Worm (Caenorhabditis elegans): ENCODE results near the gene hrpu-1.

DNA sequence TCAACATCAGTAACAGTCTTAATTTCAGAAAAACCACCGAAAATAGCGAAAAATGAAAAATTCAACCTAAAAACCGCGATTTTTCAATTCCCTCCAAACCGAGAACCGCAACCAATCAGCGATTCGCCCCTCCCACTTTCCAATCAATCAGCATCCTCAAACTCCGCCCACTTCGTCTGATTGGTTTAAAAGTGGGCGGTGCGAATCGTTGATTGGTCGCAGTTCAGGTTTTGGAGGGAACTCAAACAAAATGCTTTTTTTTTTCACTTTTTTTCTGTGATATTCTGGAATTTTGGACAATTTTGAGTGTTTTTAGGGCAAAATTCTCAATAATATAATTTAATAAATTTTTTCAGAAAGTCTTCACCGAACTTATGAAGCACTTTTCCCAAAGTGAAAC lies 11.5 kb upstream of the hrpu-1 start:
- no peak for TF ChIP-seq ama-1 (optimal IDR thresholded peaks at IDR 0.05)
- TF ChIP-seq sea-1 (GFP tag; conservative IDR thresholded peaks at IDR 0.05), result no peak
- TF ChIP-seq hmg-4 (GFP tag; optimal IDR thresholded peaks at IDR 0.05), result no peak
- TF ChIP-seq tra-4 (tag; optimal IDR thresholded peaks at IDR 0.05), result no peak
- no peak for TF ChIP-seq aly-1 (tag; optimal IDR thresholded peaks at IDR 0.05)
- no peak for TF ChIP-seq pes-1 (GFP tag; IDR thresholded peaks at IDR 0.05)
- no peak for TF ChIP-seq tbx-11 (GFP tag; IDR thresholded peaks at IDR 0.05)
- no peak for TF ChIP-seq scrt-1 (GFP tag; IDR thresholded peaks at IDR 0.05)

Data from whole organism, early embryonic.